Fruit fly (Drosophila melanogaster): ENCODE measurements around the gene Eip63E.

DNA sequence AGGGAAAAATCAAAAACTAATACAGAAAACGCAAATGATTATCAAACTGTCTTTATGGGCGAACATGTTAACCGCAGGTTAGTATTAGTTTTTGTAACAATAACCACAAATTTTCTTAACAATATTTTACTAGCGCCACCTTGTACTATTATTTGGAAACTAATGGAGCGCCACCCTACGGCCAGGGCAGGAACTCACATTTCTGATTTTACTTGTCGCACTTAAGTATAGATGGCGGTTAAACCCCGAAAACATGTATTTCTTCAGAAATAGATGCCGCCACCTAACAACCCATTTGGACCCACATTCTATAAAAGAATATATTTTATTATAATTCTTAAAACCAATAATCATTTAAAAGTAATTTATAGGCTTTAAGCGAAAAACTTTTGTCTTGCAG lies 100.8 kb downstream of the Eip63E start:
- no peak for TF ChIP-seq fd85E (GFP tag; optimal IDR thresholded peaks at IDR 0.05)
- TF ChIP-seq Eip75B (GFP tag; optimal IDR thresholded peaks at IDR 0.05) = peak; percentile 67
- TF ChIP-seq Sox102F (GFP tag; optimal IDR thresholded peaks at IDR 0.05) = peak; percentile 48
- TF ChIP-seq CG11902 (GFP tag; optimal IDR thresholded peaks at IDR 0.05) = peak; percentile 58
- no peak for TF ChIP-seq Hr38 (GFP tag; optimal IDR thresholded peaks at IDR 0.05)

Measured in whole organism, prepupa.